Worm (Caenorhabditis elegans) whole organism, mixed stage, embryonic: ENCODE measurements around the gene B0524.6.

Experiments used
- blmp-1 ChIP-seq: fragments of 150-350 bp; optimal IDR thresholded peaks from 2 replicates; lab custom pipeline; 2014; ENCODE audit warnings: missing biosample characterization, missing genetic modification characterization
- cnd-1 ChIP-seq: fragments of 200-800 bp; sonication (Bioruptor generic); optimal IDR thresholded peaks from 2 replicates; lab custom pipeline; 2018; ENCODE audit warnings: mild to moderate bottlenecking, missing genetic modification characterization, missing compliant biosample characterization
- elt-1 ChIP-seq: sonication (generic microtip); optimal IDR thresholded peaks from 2 replicates; lab custom pipeline; 2017; ENCODE audit warnings: missing genetic modification characterization, mild to moderate bottlenecking, missing compliant biosample characterization, antibody characterized with exemption, moderate library complexity, borderline replicate concordance; ENCODE audit not compliant: insufficient read depth
- nhr-12 ChIP-seq: fragments of 150-350 bp; optimal IDR thresholded peaks from 2 replicates; lab custom pipeline; 2014; ENCODE audit warnings: missing biosample characterization, missing genetic modification characterization
- nhr-2 ChIP-seq: fragments of 150-350 bp; optimal IDR thresholded peaks from 2 replicates; lab custom pipeline; 2014; ENCODE audit warnings: missing biosample characterization, missing genetic modification characterization
- nhr-237 ChIP-seq: fragments of 150-350 bp; optimal IDR thresholded peaks from 2 replicates; lab custom pipeline; 2014; ENCODE audit warnings: missing biosample characterization, missing genetic modification characterization
- nhr-28 ChIP-seq: fragments of 150-350 bp; optimal IDR thresholded peaks from 2 replicates; lab custom pipeline; 2014; ENCODE audit warnings: missing biosample characterization, missing genetic modification characterization
- nhr-76 ChIP-seq: sonication (generic microtip); optimal IDR thresholded peaks from 2 replicates; lab custom pipeline; 2017; ENCODE audit warnings: missing biosample characterization, missing genetic modification characterization
- pha-4 ChIP-seq: fragments of 150-350 bp; optimal IDR thresholded peaks from 2 replicates; lab custom pipeline; 2018; ENCODE audit warnings: missing biosample characterization, missing genetic modification reagents, missing genetic modification characterization
- snpc-4 ChIP-seq: fragments of 150-350 bp; optimal IDR thresholded peaks from 2 replicates; lab custom pipeline; 2014; ENCODE audit warnings: missing biosample characterization, missing genetic modification characterization
- sptf-1 ChIP-seq: sonication (generic microtip); optimal IDR thresholded peaks from 2 replicates; lab custom pipeline; 2017; ENCODE audit warnings: mild to moderate bottlenecking, missing genetic modification characterization, moderate library complexity, missing compliant biosample characterization
- unc-62 ChIP-seq: fragments of 150-350 bp; optimal IDR thresholded peaks from 2 replicates; lab custom pipeline; 2014; ENCODE audit warnings: missing biosample characterization, missing genetic modification reagents, missing genetic modification characterization

DNA sequence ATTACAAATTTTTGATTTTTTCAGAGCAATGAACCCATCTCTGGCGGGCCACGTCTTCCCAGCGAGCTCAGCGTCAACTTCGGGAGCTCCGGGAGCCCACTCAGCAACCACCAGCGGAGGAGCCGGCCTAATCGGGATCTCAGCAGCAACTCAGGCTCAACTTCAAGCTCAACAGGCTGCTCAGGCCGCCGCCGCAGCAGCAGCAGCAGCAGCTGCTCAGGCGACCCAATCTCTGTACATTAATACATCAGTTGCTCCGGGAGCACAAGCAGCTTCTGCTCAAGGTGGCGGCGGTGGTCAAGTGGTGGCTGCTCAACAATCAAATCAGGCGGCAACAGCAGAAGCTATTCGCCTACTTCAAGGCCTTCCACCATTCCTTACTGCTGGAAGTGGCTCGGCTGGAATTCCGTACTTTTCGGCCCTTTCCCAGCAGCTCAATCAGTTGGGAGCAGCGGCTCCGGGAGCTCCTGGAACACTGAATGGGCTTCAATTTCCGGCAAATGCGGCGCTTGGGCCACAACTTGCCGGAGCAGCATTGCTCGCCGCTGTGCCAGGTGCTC, 25.4 kb upstream of the B0524.6 start:
- TF ChIP-seq nhr-2 (tag; lab: Kevin White, UChicago) (no peak), nhr-237 (tag; lab: Kevin White, UChicago) (no peak), nhr-12 (tag; lab: Kevin White, UChicago) (no peak), nhr-28 (no peak), sptf-1 (tag; lab: Kevin White, UChicago) (no peak), snpc-4 (tag; lab: Kevin White, UChicago) (no peak), pha-4 (tag; lab: Kevin White, UChicago) (no peak), nhr-76 (tag; lab: Kevin White, UChicago) (no peak), elt-1 (no peak), cnd-1 (tag; lab: Kevin White, UChicago) (no peak), blmp-1 (tag; lab: Kevin White, UChicago) (no peak), unc-62 (GFP tag; lab: Kevin White, UChicago) (no peak)
